Worm (Caenorhabditis elegans): ENCODE measurements around the gene F40G9.9.

The F40G9.9 gene

ce11 chrIII:145078-145477 is 26.4 kb downstream of the F40G9.9 start, which contains the start of the genes T17A3.12 and fbxb-83:
Gene T17A3.12 (minus strand): TSS chrIII:145178.
Gene fbxb-83 (minus strand): TSS chrIII:145211.
- TF ChIP-seq fos-1 (tag; optimal IDR thresholded peaks at IDR 0.05) (no peak), ceh-16 (tag; optimal IDR thresholded peaks at IDR 0.05) (no peak), egl-27 (tag; optimal IDR thresholded peaks at IDR 0.05) (no peak), F13H6.1 (tag; optimal IDR thresholded peaks at IDR 0.05) (no peak), gmeb-1 (tag; optimal IDR thresholded peaks at IDR 0.05) (no peak)

- no peak for TF ChIP-seq nhr-6 (tag; optimal IDR thresholded peaks at IDR 0.05)
- TF ChIP-seq egl-27 (tag; optimal IDR thresholded peaks at IDR 0.05): no peak
- TF ChIP-seq ztf-4 (tag; optimal IDR thresholded peaks at IDR 0.05): no peak
- TF ChIP-seq snpc-4 (tag; optimal IDR thresholded peaks at IDR 0.05): no peak
- no peak for TF ChIP-seq sem-4 (tag; optimal IDR thresholded peaks at IDR 0.05)
- TF ChIP-seq mdl-1 (tag; optimal IDR thresholded peaks at IDR 0.05): no peak
- no peak for TF ChIP-seq nhr-25 (tag; optimal IDR thresholded peaks at IDR 0.05)
- TF ChIP-seq R02D3.7 (tag; optimal IDR thresholded peaks at IDR 0.05): no peak
- no peak for TF ChIP-seq aly-2 (tag; optimal IDR thresholded peaks at IDR 0.05)
These were observed 28.4 kb downstream of the F40G9.9 start, which contains the start of gene fbxb-82 for ce11 chrIII:143121-143520. Gene fbxb-82 (minus strand): TSS chrIII:143221.

- no peak for TF ChIP-seq ztf-11 (tag; optimal IDR thresholded peaks at IDR 0.05)
- TF ChIP-seq snpc-4 (tag; optimal IDR thresholded peaks at IDR 0.05): no peak
- TF ChIP-seq mab-5 (tag; optimal IDR thresholded peaks at IDR 0.05): no peak
- no peak for TF ChIP-seq nhr-10 (tag; optimal IDR thresholded peaks at IDR 0.05)
- no peak for TF ChIP-seq C34F6.9 (tag; optimal IDR thresholded peaks at IDR 0.05)
- no peak for TF ChIP-seq sma-9 (GFP tag; optimal IDR thresholded peaks at IDR 0.05)
- no peak for TF ChIP-seq sma-9 (tag; optimal IDR thresholded peaks at IDR 0.05)
- no peak for TF ChIP-seq ZK546.5 (tag; optimal IDR thresholded peaks at IDR 0.05)
These were observed 30.6 kb downstream of the F40G9.9 start, which contains the start of gene fbxb-81 for ce11 chrIII:140904-141303. Gene fbxb-81 (minus strand): TSS chrIII:141217.

ce11 chrIII:134194-134593 is 37.3 kb downstream of the F40G9.9 start, which contains the start of gene pals-25:
Gene pals-25 (plus strand): TSS chrIII:134494.
- TF ChIP-seq nhr-11 (tag; optimal IDR thresholded peaks at IDR 0.05) (no peak), nhr-21 (tag; optimal IDR thresholded peaks at IDR 0.05) (no peak), ceh-82 (tag; optimal IDR thresholded peaks at IDR 0.05) (no peak), nhr-12 (tag; optimal IDR thresholded peaks at IDR 0.05) (no peak)

- TF ChIP-seq lin-11 (tag; optimal IDR thresholded peaks at IDR 0.05): no peak
- no peak for TF ChIP-seq unc-39 (tag; optimal IDR thresholded peaks at IDR 0.05)
- TF ChIP-seq unc-55 (GFP tag; optimal IDR thresholded peaks at IDR 0.05): no peak
- TF ChIP-seq nhr-12 (tag; optimal IDR thresholded peaks at IDR 0.05): no peak
- TF ChIP-seq blmp-1 (tag; optimal IDR thresholded peaks at IDR 0.05; ENCODE audit: insufficient read depth): no peak
- TF ChIP-seq elt-1 (tag; optimal IDR thresholded peaks at IDR 0.05): no peak
- TF ChIP-seq alr-1 (tag; optimal IDR thresholded peaks at IDR 0.05): no peak
- no peak for TF ChIP-seq mbf-1 (tag; optimal IDR thresholded peaks at IDR 0.05)
- TF ChIP-seq lin-13 (GFP tag; optimal IDR thresholded peaks at IDR 0.05): no peak
- no peak for TF ChIP-seq nhr-6 (tag; optimal IDR thresholded peaks at IDR 0.05)
- no peak for TF ChIP-seq nhr-129 (tag; optimal IDR thresholded peaks at IDR 0.05)
- TF ChIP-seq zag-1 (tag; optimal IDR thresholded peaks at IDR 0.05): no peak
These were observed 39.4 kb downstream of the F40G9.9 start, which contains the start of gene pals-22 for ce11 chrIII:132118-132517. Gene pals-22 (plus strand): TSS chrIII:132418.

ce11 chrIII:131627-132026 is 39.9 kb downstream of the F40G9.9 start:
- TF ChIP-seq crh-2 (tag; optimal IDR thresholded peaks at IDR 0.05) (peak; percentile 60), lin-11 (tag; optimal IDR thresholded peaks at IDR 0.05) (no peak), unc-62 (GFP tag; optimal IDR thresholded peaks at IDR 0.05) (no peak), nhr-25 (tag; optimal IDR thresholded peaks at IDR 0.05) (no peak), nhr-21 (tag; optimal IDR thresholded peaks at IDR 0.05) (peak; percentile 16), F13H6.1 (tag; optimal IDR thresholded peaks at IDR 0.05) (peak; percentile 22), nhr-10 (tag; optimal IDR thresholded peaks at IDR 0.05) (no peak), unc-55 (GFP tag; optimal IDR thresholded peaks at IDR 0.05) (peak; percentile 84), fos-1 (tag; optimal IDR thresholded peaks at IDR 0.05) (peak; percentile 54), ztf-1 (GFP tag; conservative IDR thresholded peaks at IDR 0.05) (no peak), ceh-82 (tag; optimal IDR thresholded peaks at IDR 0.05) (no peak), gmeb-1 (tag; optimal IDR thresholded peaks at IDR 0.05) (peak; percentile 46), C34F6.9 (tag; optimal IDR thresholded peaks at IDR 0.05) (peak; percentile 83), elt-3 (tag; optimal IDR thresholded peaks at IDR 0.05) (no peak), nhr-23 (tag; optimal IDR thresholded peaks at IDR 0.05) (no peak), ZK546.5 (tag; optimal IDR thresholded peaks at IDR 0.05) (no peak), lsy-2 (tag; optimal IDR thresholded peaks at IDR 0.05) (peak in 1 of 2 experiments; percentile 75), ceh-16 (tag; optimal IDR thresholded peaks at IDR 0.05) (no peak), nhr-77 (tag; optimal IDR thresholded peaks at IDR 0.05) (no peak), snpc-4 (tag; optimal IDR thresholded peaks at IDR 0.05) (no peak), nhr-12 (tag; optimal IDR thresholded peaks at IDR 0.05) (no peak), zag-1 (tag; optimal IDR thresholded peaks at IDR 0.05) (peak; percentile 19), dmd-4 (tag; optimal IDR thresholded peaks at IDR 0.05) (no peak), skn-1 (tag; optimal IDR thresholded peaks at IDR 0.05) (no peak), ama-1 (optimal IDR thresholded peaks at IDR 0.05) (no peak), R02D3.7 (tag; optimal IDR thresholded peaks at IDR 0.05) (no peak)

Data from whole organism, L2 larva.